Worm (Caenorhabditis elegans): ENCODE measurements around the gene C17H12.5.

C17H12.5 gene

DNA sequence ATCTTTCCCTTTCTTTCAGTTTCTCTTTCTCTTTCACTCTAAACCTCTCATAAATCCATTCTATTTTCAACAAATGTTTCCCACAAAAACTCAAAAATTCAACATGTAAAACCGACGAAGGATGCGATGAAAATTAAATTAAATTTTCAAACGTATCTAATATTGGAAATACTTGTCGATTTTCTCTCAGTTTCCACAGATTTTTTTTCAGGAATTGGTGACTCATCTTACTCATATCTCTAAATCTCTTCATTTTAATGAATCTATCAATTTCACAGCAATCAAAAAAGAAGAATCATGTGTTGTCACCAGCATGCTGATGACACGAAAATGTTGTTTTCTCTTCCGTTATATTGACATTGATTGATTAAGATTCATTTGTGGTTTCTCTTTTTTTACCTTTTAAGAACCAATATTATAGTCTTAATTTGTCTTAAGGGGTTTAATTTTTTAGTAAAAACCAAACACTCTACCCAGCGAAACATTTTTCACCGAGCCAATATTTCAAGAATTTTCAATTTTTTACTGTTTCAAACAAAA lies 13.6 kb downstream of the C17H12.5 start (continued):
- no peak for TF ChIP-seq sup-37 (GFP tag; optimal IDR thresholded peaks at IDR 0.05)
- no peak for TF ChIP-seq ztf-11 (tag; optimal IDR thresholded peaks at IDR 0.05)
- TF ChIP-seq ceh-82 (tag; optimal IDR thresholded peaks at IDR 0.05) = no peak
- TF ChIP-seq C16A3.4 (tag; optimal IDR thresholded peaks at IDR 0.05) = no peak
- no peak for TF ChIP-seq hpl-2 (GFP tag; optimal IDR thresholded peaks at IDR 0.05)
- TF ChIP-seq nhr-47 (tag; optimal IDR thresholded peaks at IDR 0.05) = no peak
- TF ChIP-seq unc-30 (tag; optimal IDR thresholded peaks at IDR 0.05) = no peak
- TF ChIP-seq mab-9 (GFP tag; IDR thresholded peaks at IDR 0.05) = no peak
- TF ChIP-seq fkh-4 (tag; optimal IDR thresholded peaks at IDR 0.05; ENCODE audit: borderline replicate concordance) = no peak
- no peak for TF ChIP-seq nhr-77 (tag; optimal IDR thresholded peaks at IDR 0.05)
- no peak for TF ChIP-seq egl-13 (tag; optimal IDR thresholded peaks at IDR 0.05)
- TF ChIP-seq ceh-88 (GFP tag; IDR thresholded peaks at IDR 0.05) = no peak
- TF ChIP-seq irx-1 (tag; optimal IDR thresholded peaks at IDR 0.05) = no peak

DNA sequence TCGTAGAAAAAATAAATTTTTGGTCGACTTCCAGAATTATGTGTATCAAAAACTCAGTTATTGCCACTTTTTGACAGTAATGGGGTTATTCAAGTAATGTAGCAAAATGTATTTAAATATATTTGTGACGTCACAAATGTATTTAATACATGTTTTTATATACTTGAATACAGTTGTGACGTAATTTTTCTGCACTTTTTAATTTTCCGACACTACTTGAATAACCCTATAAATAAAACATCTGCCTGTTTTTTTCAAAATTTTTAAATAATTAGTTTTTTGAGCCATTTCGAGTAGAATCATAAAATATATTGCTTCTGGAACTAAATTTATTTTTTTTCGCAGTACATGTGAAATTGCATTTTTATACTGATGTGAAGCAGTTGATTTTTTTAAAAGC lies 14.2 kb downstream of the C17H12.5 start:
- TF ChIP-seq snu-23 (GFP tag; optimal IDR thresholded peaks at IDR 0.05) = no peak
- TF ChIP-seq sup-37 (GFP tag; optimal IDR thresholded peaks at IDR 0.05) = no peak
- no peak for TF ChIP-seq vab-15 (tag; optimal IDR thresholded peaks at IDR 0.05)
- TF ChIP-seq nhr-84 (tag; optimal IDR thresholded peaks at IDR 0.05) = no peak
- TF ChIP-seq efl-3 (GFP tag; optimal IDR thresholded peaks at IDR 0.05) = no peak
- no peak for TF ChIP-seq dsc-1 (tag; optimal IDR thresholded peaks at IDR 0.05)

DNA sequence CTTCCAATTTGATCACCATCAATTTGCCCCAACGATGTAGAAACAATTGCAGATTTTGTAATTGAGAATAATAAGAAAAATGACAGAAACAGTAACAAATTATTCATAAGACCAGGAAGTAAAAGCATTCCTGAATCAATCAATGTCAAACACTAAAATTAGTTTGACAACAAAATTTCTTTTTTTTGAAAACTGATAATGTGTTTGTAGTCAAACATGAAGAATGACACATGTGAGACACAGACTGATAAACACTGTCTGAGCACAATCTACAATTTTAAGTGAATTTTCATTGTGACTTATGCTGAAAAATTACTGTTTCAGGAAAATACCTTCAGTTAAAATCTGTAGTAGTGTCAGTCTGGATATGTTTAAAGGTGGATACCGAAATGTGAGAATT lies 15.3 kb downstream of the C17H12.5 start, which contains the start of the genes cest-4 and C17H12.11:
Gene cest-4, minus strand, starts transcription at position 206 of the 400 bp plus-strand sequence.
Gene C17H12.11, plus strand, starts transcription at position 256 of the 400 bp plus-strand sequence.
- TF ChIP-seq pqm-1 (tag; optimal IDR thresholded peaks at IDR 0.05) = peak; percentile 5
- no peak for TF ChIP-seq mef-2 (tag; optimal IDR thresholded peaks at IDR 0.05)
- no peak for TF ChIP-seq mab-9 (GFP tag; IDR thresholded peaks at IDR 0.05)
- TF ChIP-seq sup-37 (GFP tag; optimal IDR thresholded peaks at IDR 0.05) = no peak
- TF ChIP-seq lin-35 (GFP tag; optimal IDR thresholded peaks at IDR 0.05) = peak in 1 of 2 experiments; percentile 23
- TF ChIP-seq elt-2 (tag; optimal IDR thresholded peaks at IDR 0.05) = peak; percentile 55

DNA sequence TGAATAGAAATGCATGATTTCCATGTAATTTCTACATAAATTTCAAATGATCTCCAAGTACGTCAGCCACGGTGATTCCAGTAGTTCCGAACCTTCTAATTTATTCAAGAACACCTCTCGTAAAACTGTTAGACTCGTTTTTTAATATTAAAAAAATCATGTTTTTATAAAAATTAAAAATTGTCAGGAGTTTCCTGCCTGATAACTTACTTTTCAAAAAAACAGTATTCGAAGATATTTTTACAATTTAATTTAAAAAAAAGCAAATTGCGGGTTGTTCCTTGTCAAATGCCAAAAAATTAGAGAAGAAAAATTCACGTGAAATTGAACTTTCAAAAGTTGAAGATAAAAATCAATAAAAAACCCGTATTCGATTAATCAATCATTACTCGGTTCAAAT lies 21.9 kb downstream of the C17H12.5 start, which contains the start of the genes C17H12.3 and C17H12.12:
Gene C17H12.3, minus strand, starts transcription at position 101 of the 400 bp plus-strand sequence.
Gene C17H12.12, plus strand, starts transcription at position 396 of the 400 bp plus-strand sequence.
- TF ChIP-seq nhr-76 (tag; optimal IDR thresholded peaks at IDR 0.05) (no peak), mdl-1 (tag; optimal IDR thresholded peaks at IDR 0.05) (no peak), zip-4 (GFP tag; optimal IDR thresholded peaks at IDR 0.05) (no peak)

DNA sequence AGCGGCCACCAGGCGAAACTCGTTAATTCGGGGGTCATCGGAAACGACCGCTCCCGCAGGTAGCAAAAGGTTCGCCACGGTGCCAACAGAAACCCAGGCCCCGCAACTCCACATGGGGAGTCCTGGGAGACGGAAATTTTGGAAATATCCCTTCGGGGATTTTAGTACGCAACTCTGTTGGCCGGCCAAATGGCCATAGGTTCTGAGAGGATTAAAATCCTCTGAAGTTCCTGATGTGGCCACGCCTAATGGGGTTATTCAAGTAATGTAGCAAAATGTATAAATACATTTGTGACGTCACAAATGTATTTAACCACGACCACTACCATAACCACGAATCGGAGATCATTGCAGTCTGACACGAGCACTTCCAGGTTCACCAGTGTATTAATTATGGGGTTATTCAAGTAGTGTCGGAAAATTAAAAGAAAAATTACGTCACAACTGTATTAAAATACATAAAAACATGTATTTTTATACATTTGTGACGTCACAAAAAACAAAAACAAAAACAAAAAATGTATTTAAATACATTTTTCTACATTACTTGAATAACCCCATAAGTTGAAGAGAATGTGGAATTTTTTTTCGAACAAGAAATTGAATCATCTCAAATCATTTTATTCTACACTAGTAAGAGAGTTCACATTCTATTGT lies 24.0 kb downstream of the C17H12.5 start:
- TF ChIP-seq lin-35 (GFP tag; optimal IDR thresholded peaks at IDR 0.05) (no peak), zag-1 (tag; optimal IDR thresholded peaks at IDR 0.05) (no peak), C04F5.9 (tag; optimal IDR thresholded peaks at IDR 0.05) (no peak), egl-13 (tag; optimal IDR thresholded peaks at IDR 0.05) (no peak), vab-15 (tag; optimal IDR thresholded peaks at IDR 0.05) (no peak), mep-1 (tag; optimal IDR thresholded peaks at IDR 0.05) (no peak), unc-62 (GFP tag; optimal IDR thresholded peaks at IDR 0.05) (no peak)
